Fruit fly (Drosophila melanogaster): ENCODE data around the gene CG15369.

Gene CG15369

dm6 chrX:9196362-9196761 lies 20.3 kb upstream of the CG15369 start, which contains the start of gene CG12118 (continued):
- peak; percentile 73 for TF ChIP-seq inv (GFP tag; IDR thresholded peaks at IDR 0.05; ENCODE audit: partially characterized antibody)
- TF ChIP-seq luna (GFP tag; optimal IDR thresholded peaks at IDR 0.05), result no peak
- TF ChIP-seq odd (GFP tag; optimal IDR thresholded peaks at IDR 0.05), result peak; percentile 43
- no peak for TF ChIP-seq CG4360 (GFP tag; IDR thresholded peaks at IDR 0.05)
- peak in 1 of 2 experiments; percentile 7 for TF ChIP-seq insv (GFP tag; optimal IDR thresholded peaks at IDR 0.05)
- TF ChIP-seq tap (tag; optimal IDR thresholded peaks at IDR 0.05), result peak; percentile 38
- peak; percentile 75 for TF ChIP-seq Aef1 (GFP tag; IDR thresholded peaks at IDR 0.05)
- TF ChIP-seq jing (GFP tag; optimal IDR thresholded peaks at IDR 0.05), result no peak
- no peak for TF ChIP-seq eve (GFP tag; optimal IDR thresholded peaks at IDR 0.05)
- TF ChIP-seq sd (tag; optimal IDR thresholded peaks at IDR 0.05), result peak; percentile 60
- peak; percentile 52; the same call in 1 of the 2 replicates for TF ChIP-seq CG14014 (GFP tag; IDR thresholded peaks at IDR 0.05)
- TF ChIP-seq CG32532 (GFP tag; IDR thresholded peaks at IDR 0.05), result peak; percentile 82
- no peak for TF ChIP-seq ro (GFP tag; IDR thresholded peaks at IDR 0.05)
- TF ChIP-seq Dad (GFP tag; optimal IDR thresholded peaks at IDR 0.05), result no peak
- peak; percentile 8 for TF ChIP-seq CG30431 (GFP tag; optimal IDR thresholded peaks at IDR 0.05)
- peak; percentile 77 for TF ChIP-seq CG15601 (tag; optimal IDR thresholded peaks at IDR 0.05)
- TF ChIP-seq CG1233 (GFP tag; optimal IDR thresholded peaks at IDR 0.05), result peak; percentile 59
- TF ChIP-seq CG4424 (GFP tag; optimal IDR thresholded peaks at IDR 0.05), result peak; percentile 77
- no peak for TF ChIP-seq CG12744 (GFP tag; optimal IDR thresholded peaks at IDR 0.05)
- no peak for TF ChIP-seq Stat92E (GFP tag; optimal IDR thresholded peaks at IDR 0.05)
- peak; percentile 62 for TF ChIP-seq NfI (GFP tag; optimal IDR thresholded peaks at IDR 0.05)
- TF ChIP-seq CG2678 (tag; optimal IDR thresholded peaks at IDR 0.05), result peak; percentile 81
- TF ChIP-seq CG17359 (tag; optimal IDR thresholded peaks at IDR 0.05), result peak; percentile 80
- TF ChIP-seq da (GFP tag; optimal IDR thresholded peaks at IDR 0.05), result no peak
- peak; percentile 90 for TF ChIP-seq ci (GFP tag; IDR thresholded peaks at IDR 0.05)
- TF ChIP-seq zfh1 (GFP tag; IDR thresholded peaks at IDR 0.05), result peak; percentile 89
- peak; percentile 39; the same call in 2 of the 3 replicates for TF ChIP-seq croc (GFP tag; conservative IDR thresholded peaks at IDR 0.05)
- TF ChIP-seq Dip2 (GFP tag; IDR thresholded peaks at IDR 0.05), result no peak
- TF ChIP-seq grau (tag; optimal IDR thresholded peaks at IDR 0.05), result peak; percentile 67
- peak; percentile 21 for TF ChIP-seq CG3995 (GFP tag; optimal IDR thresholded peaks at IDR 0.05)
- peak; percentile 72 for TF ChIP-seq Six4 (GFP tag; optimal IDR thresholded peaks at IDR 0.05)
- peak; percentile 74 for TF ChIP-seq Ssrp (tag; optimal IDR thresholded peaks at IDR 0.05)
- TF ChIP-seq gcm2 (GFP tag; optimal IDR thresholded peaks at IDR 0.05), result peak; percentile 13
- TF ChIP-seq peb (GFP tag; IDR thresholded peaks at IDR 0.05), result peak; percentile 38; the same call in 1 of the 2 replicates
- TF ChIP-seq CG5180 (GFP tag; optimal IDR thresholded peaks at IDR 0.05), result no peak
- peak; percentile 5; the same call in 1 of the 3 replicates for TF ChIP-seq CG3726 (GFP tag; IDR thresholded peaks at IDR 0.05)
- peak; percentile 73 for TF ChIP-seq ara (GFP tag; IDR thresholded peaks at IDR 0.05)
- no peak for TF ChIP-seq CG15073 (GFP tag; optimal IDR thresholded peaks at IDR 0.05)
- no peak for TF ChIP-seq CG12071 (GFP tag; optimal IDR thresholded peaks at IDR 0.05)
- TF ChIP-seq Max (GFP tag; optimal IDR thresholded peaks at IDR 0.05), result peak; percentile 73
- TF ChIP-seq CG7372 (GFP tag; IDR thresholded peaks at IDR 0.05), result peak; percentile 77
- no peak for TF ChIP-seq MESR4 (GFP tag; optimal IDR thresholded peaks at IDR 0.05)
- TF ChIP-seq TFAM (GFP tag; optimal IDR thresholded peaks at IDR 0.05), result no peak
- TF ChIP-seq Kr (GFP tag; optimal IDR thresholded peaks at IDR 0.05), result no peak
- peak; percentile 41 for TF ChIP-seq CG30020 (tag; optimal IDR thresholded peaks at IDR 0.05)
- peak; percentile 79 for TF ChIP-seq tgo (GFP tag; IDR thresholded peaks at IDR 0.05)
- no peak for TF ChIP-seq schlank (tag; optimal IDR thresholded peaks at IDR 0.05)
- TF ChIP-seq CG4404 (GFP tag; IDR thresholded peaks at IDR 0.05), result peak; percentile 22; the same call in 1 of the 2 replicates
- peak; percentile 81 for TF ChIP-seq phol (tag; optimal IDR thresholded peaks at IDR 0.05)
- TF ChIP-seq org-1 (GFP tag; optimal IDR thresholded peaks at IDR 0.05), result peak; percentile 28
- TF ChIP-seq CG8290 (GFP tag; optimal IDR thresholded peaks at IDR 0.05), result peak; percentile 78
- peak; percentile 42 to 43 for TF ChIP-seq CG8290 (tag; optimal IDR thresholded peaks at IDR 0.05)

All from whole organism, embryonic.